Fruit fly (Drosophila melanogaster): ENCODE measurements around the gene beta-Spec.
A peak's percentile ranks its signal among the peaks of the same experiment; 100 is the strongest.

beta-Spec gene

dm6 chrX:17713740-17714135 is 56.6 kb downstream of the beta-Spec start (continued):
- TF ChIP-seq wdn (GFP tag; IDR thresholded peaks at IDR 0.05) (peak; percentile 45; the same call in 1 of the 2 replicates), inv (GFP tag; IDR thresholded peaks at IDR 0.05; ENCODE audit: partially characterized antibody) (no peak), B-H1 (GFP tag; IDR thresholded peaks at IDR 0.05) (peak; percentile 70), tgo (GFP tag; IDR thresholded peaks at IDR 0.05) (peak; percentile 73), CG7357 (GFP tag; IDR thresholded peaks at IDR 0.05) (peak; percentile 78), danr (GFP tag; IDR thresholded peaks at IDR 0.05) (peak; percentile 32), ci (GFP tag; IDR thresholded peaks at IDR 0.05) (peak; percentile 88), CG1647 (GFP tag; optimal IDR thresholded peaks at IDR 0.05) (peak; percentile 76), run (tag; optimal IDR thresholded peaks at IDR 0.05) (peak; percentile 22), fu2 (GFP tag; optimal IDR thresholded peaks at IDR 0.05) (peak; percentile 32), CG30020 (tag; optimal IDR thresholded peaks at IDR 0.05) (no peak), CG6683 (GFP tag; optimal IDR thresholded peaks at IDR 0.05) (peak; percentile 3), oc (tag; optimal IDR thresholded peaks at IDR 0.05) (peak; percentile 59), CG1792 (GFP tag; optimal IDR thresholded peaks at IDR 0.05) (peak; percentile 57), CG4820 (GFP tag; optimal IDR thresholded peaks at IDR 0.05) (peak; percentile 66), fru (optimal IDR thresholded peaks at IDR 0.05) (no peak), Nf-YA (GFP tag; IDR thresholded peaks at IDR 0.05) (peak; percentile 78), D19B (GFP tag; optimal IDR thresholded peaks at IDR 0.05) (no peak), CG15479 (GFP tag; optimal IDR thresholded peaks at IDR 0.05) (no peak), pan (optimal IDR thresholded peaks at IDR 0.05) (no peak), pan (GFP tag; optimal IDR thresholded peaks at IDR 0.05 in 1 of 2, IDR thresholded peaks at IDR 0.05 in 1 of 2) (peak in 1 of 2 experiments; percentile 81), CG10321 (GFP tag; IDR thresholded peaks at IDR 0.05) (no peak), zf30C (GFP tag; optimal IDR thresholded peaks at IDR 0.05) (no peak), Six4 (GFP tag; optimal IDR thresholded peaks at IDR 0.05) (peak; percentile 43), CG12744 (GFP tag; optimal IDR thresholded peaks at IDR 0.05) (peak; percentile 47), trem (tag; optimal IDR thresholded peaks at IDR 0.05) (peak; percentile 25), nerfin-1 (tag; optimal IDR thresholded peaks at IDR 0.05) (peak; percentile 46), Aef1 (GFP tag; IDR thresholded peaks at IDR 0.05) (peak; percentile 87), CG4360 (GFP tag; IDR thresholded peaks at IDR 0.05) (peak; percentile 43; the same call in 1 of the 2 replicates), vvl (GFP tag; IDR thresholded peaks at IDR 0.05) (peak; percentile 92), MBD-R2 (GFP tag; IDR thresholded peaks at IDR 0.05) (peak; percentile 63), hbn (GFP tag; IDR thresholded peaks at IDR 0.05; ENCODE audit: partially characterized antibody) (no peak), CG2712 (tag; optimal IDR thresholded peaks at IDR 0.05) (peak; percentile 66), CG13775 (GFP tag; optimal IDR thresholded peaks at IDR 0.05) (no peak), mirr (GFP tag; optimal IDR thresholded peaks at IDR 0.05) (peak; percentile 70), p53 (GFP tag; optimal IDR thresholded peaks at IDR 0.05) (no peak), dm (GFP tag; optimal IDR thresholded peaks at IDR 0.05) (peak; percentile 20), Chrac-16 (GFP tag; optimal IDR thresholded peaks at IDR 0.05) (peak; percentile 70), fd102C (GFP tag; optimal IDR thresholded peaks at IDR 0.05) (no peak), CG13424 (tag; optimal IDR thresholded peaks at IDR 0.05) (peak; percentile 69), CG18764 (GFP tag; optimal IDR thresholded peaks at IDR 0.05) (peak; percentile 14), scrt (GFP tag; optimal IDR thresholded peaks at IDR 0.05) (no peak), cas (GFP tag; IDR thresholded peaks at IDR 0.05) (no peak), tna (GFP tag; IDR thresholded peaks at IDR 0.05; ENCODE audit: partially characterized antibody) (no peak), bsh (GFP tag; optimal IDR thresholded peaks at IDR 0.05) (peak; percentile 13 to 84), gcm2 (GFP tag; optimal IDR thresholded peaks at IDR 0.05) (peak; percentile 14), z (GFP tag; IDR thresholded peaks at IDR 0.05) (no peak), NfI (GFP tag; optimal IDR thresholded peaks at IDR 0.05) (peak; percentile 67), Asciz (GFP tag; optimal IDR thresholded peaks at IDR 0.05) (peak; percentile 30), Nf-YC (tag; optimal IDR thresholded peaks at IDR 0.05) (no peak), lola (GFP tag; optimal IDR thresholded peaks at IDR 0.05) (peak in 1 of 3 experiments; percentile 6), CG3847 (GFP tag; IDR thresholded peaks at IDR 0.05) (peak; percentile 57)
